Worm (Caenorhabditis elegans): Measurements from ENCODE around the gene srj-19.

- TF ChIP-seq W03F9.2 (tag; optimal IDR thresholded peaks at IDR 0.05), result peak; percentile 20
- TF ChIP-seq him-1 (tag; optimal IDR thresholded peaks at IDR 0.05), result no peak
Observed at ce11 chrV:2614986-2615687, 44.6 kb upstream of the srj-19 start, which contains the start of gene F53E10.1.
